Fruit fly (Drosophila melanogaster): ENCODE results near the gene CG4230.

dm6 chr2L:5147876-5148275 lies 51.8 kb downstream of the CG4230 start:
- no peak for TF ChIP-seq CG8478 (optimal IDR thresholded peaks at IDR 0.05)
- no peak for TF ChIP-seq CTCF (optimal IDR thresholded peaks at IDR 0.05)

All from S2 (cell line).